Worm (Caenorhabditis elegans): ENCODE data around the gene K08B5.1.

ce11 chrX:16591533-16591932 lies 33.3 kb downstream of the K08B5.1 start:
- TF ChIP-seq ztf-23 (GFP tag; IDR thresholded peaks at IDR 0.05) = no peak
- no peak for TF ChIP-seq cog-1 (tag; optimal IDR thresholded peaks at IDR 0.05)
- TF ChIP-seq med-1 (GFP tag; optimal IDR thresholded peaks at IDR 0.05; ENCODE audit: insufficient read depth) = no peak
- no peak for TF ChIP-seq ztf-29 (GFP tag; IDR thresholded peaks at IDR 0.05)
- no peak for TF ChIP-seq ref-1 (GFP tag; conservative IDR thresholded peaks at IDR 0.05)
- TF ChIP-seq flt-1 (GFP tag; IDR thresholded peaks at IDR 0.05) = no peak
- no peak for TF ChIP-seq T22C8.4 (GFP tag; IDR thresholded peaks at IDR 0.05)
- no peak for TF ChIP-seq klf-2 (GFP tag; conservative IDR thresholded peaks at IDR 0.05)
- no peak for TF ChIP-seq tab-1 (GFP tag; IDR thresholded peaks at IDR 0.05)

Measured in whole organism, midembryonic.